Worm (Caenorhabditis elegans) whole organism, mixed stage, embryonic: Measurements from ENCODE around the gene ets-4.

Source experiments
- drap-1 ChIP-seq: fragments of 200-800 bp; sonication (Bioruptor generic); optimal IDR thresholded peaks from 3 replicates; lab custom pipeline; 2018; ENCODE audit warnings: mild to moderate bottlenecking, missing genetic modification characterization, missing compliant biosample characterization
- elt-3 ChIP-seq: fragments of 150-350 bp; optimal IDR thresholded peaks from 2 replicates; lab custom pipeline; 2014; ENCODE audit warnings: missing biosample characterization, missing genetic modification characterization
- mep-1 ChIP-seq: fragments of 150-350 bp; optimal IDR thresholded peaks from 2 replicates; lab custom pipeline; 2017; ENCODE audit warnings: missing biosample characterization, missing genetic modification reagents, missing genetic modification characterization, inconsistent platforms
- mls-2 ChIP-seq: sonication (generic microtip); optimal IDR thresholded peaks from 2 replicates; lab custom pipeline; 2016; ENCODE audit warnings: mild to moderate bottlenecking, missing genetic modification characterization, moderate library complexity, missing compliant biosample characterization
- nhr-237 ChIP-seq: fragments of 150-350 bp; optimal IDR thresholded peaks from 2 replicates; lab custom pipeline; 2014; ENCODE audit warnings: missing biosample characterization, missing genetic modification characterization
- pha-4 ChIP-seq: fragments of 150-350 bp; optimal IDR thresholded peaks from 2 replicates; lab custom pipeline; 2018; ENCODE audit warnings: missing biosample characterization, missing genetic modification reagents, missing genetic modification characterization
- snpc-4 ChIP-seq: fragments of 150-350 bp; optimal IDR thresholded peaks from 2 replicates; lab custom pipeline; 2014; ENCODE audit warnings: missing biosample characterization, missing genetic modification characterization
- sptf-1 ChIP-seq: sonication (generic microtip); optimal IDR thresholded peaks from 2 replicates; lab custom pipeline; 2017; ENCODE audit warnings: mild to moderate bottlenecking, missing genetic modification characterization, moderate library complexity, missing compliant biosample characterization
- unc-120 ChIP-seq: sonication (generic microtip); optimal IDR thresholded peaks from 2 replicates; lab custom pipeline; 2017; ENCODE audit warnings: missing genetic modification characterization, missing compliant biosample characterization; ENCODE audit not compliant: poor library complexity, severe bottlenecking
- unc-62 ChIP-seq: fragments of 150-350 bp; optimal IDR thresholded peaks from 2 replicates; lab custom pipeline; 2014; ENCODE audit warnings: missing biosample characterization, missing genetic modification reagents, missing genetic modification characterization
- ztf-11 ChIP-seq: fragments of 150-350 bp; optimal IDR thresholded peaks from 2 replicates; lab custom pipeline; 2014; ENCODE audit warnings: missing biosample characterization, missing genetic modification characterization

ce11 chrX:6505662-6506061 lies 13.0 kb upstream of the ets-4 start, which contains the start of gene glr-8:
- no peak for TF ChIP-seq snpc-4 (tag; lab: Kevin White, UChicago)
- no peak for TF ChIP-seq unc-120 (tag; lab: Kevin White, UChicago)
- no peak for TF ChIP-seq elt-3 (tag; lab: Kevin White, UChicago)
- no peak for TF ChIP-seq nhr-237 (tag; lab: Kevin White, UChicago)
- TF ChIP-seq unc-62: no peak
- TF ChIP-seq drap-1 (GFP tag; lab: Kevin White, UChicago): no peak
- no peak for TF ChIP-seq mep-1 (tag; lab: Kevin White, UChicago)
- TF ChIP-seq mls-2: no peak
- TF ChIP-seq sptf-1: no peak
- no peak for TF ChIP-seq pha-4 (tag; lab: Kevin White, UChicago)
- TF ChIP-seq ztf-11 (tag; lab: Kevin White, UChicago): no peak
